Fruit fly (Drosophila melanogaster): ENCODE results near the gene CG31419.

The CG31419 gene

dm6 chr3R:17254029-17254428, 30.4 kb upstream of the CG31419 start, which contains the start of gene CG44259:
CG44259 (minus strand) TSS chr3R:17254129.
- TF ChIP-seq Sox102F (GFP tag; optimal IDR thresholded peaks at IDR 0.05) (no peak), vri (GFP tag; optimal IDR thresholded peaks at IDR 0.05) (no peak), CG1621 (tag; optimal IDR thresholded peaks at IDR 0.05) (no peak), Eip75B (GFP tag; optimal IDR thresholded peaks at IDR 0.05) (no peak), ss (GFP tag; optimal IDR thresholded peaks at IDR 0.05) (no peak), Ets21C (GFP tag; optimal IDR thresholded peaks at IDR 0.05) (no peak), Blimp-1 (GFP tag; optimal IDR thresholded peaks at IDR 0.05) (no peak), CG6808 (GFP tag; optimal IDR thresholded peaks at IDR 0.05) (no peak), achi (GFP tag; optimal IDR thresholded peaks at IDR 0.05) (no peak), Sox14 (GFP tag; optimal IDR thresholded peaks at IDR 0.05) (no peak), CG31627 (GFP tag; optimal IDR thresholded peaks at IDR 0.05) (no peak)

- TF ChIP-seq dac (GFP tag; optimal IDR thresholded peaks at IDR 0.05) (no peak), CG3919 (GFP tag; optimal IDR thresholded peaks at IDR 0.05) (no peak), net (GFP tag; optimal IDR thresholded peaks at IDR 0.05) (no peak), spab (GFP tag; optimal IDR thresholded peaks at IDR 0.05) (no peak), CG6163 (GFP tag; IDR thresholded peaks at IDR 0.05) (no peak), cyc (GFP tag; optimal IDR thresholded peaks at IDR 0.05) (no peak), CG1621 (tag; optimal IDR thresholded peaks at IDR 0.05) (no peak), CG8319 (GFP tag; optimal IDR thresholded peaks at IDR 0.05) (no peak), CG15336 (GFP tag; IDR thresholded peaks at IDR 0.05) (no peak), Lpt (GFP tag; optimal IDR thresholded peaks at IDR 0.05) (no peak), Gug (GFP tag; IDR thresholded peaks at IDR 0.05) (no peak), OdsH (GFP tag; optimal IDR thresholded peaks at IDR 0.05) (no peak), lz (GFP tag; optimal IDR thresholded peaks at IDR 0.05) (no peak), Hr38 (GFP tag; optimal IDR thresholded peaks at IDR 0.05) (no peak), ss (GFP tag; optimal IDR thresholded peaks at IDR 0.05) (no peak), Eip75B (GFP tag; optimal IDR thresholded peaks at IDR 0.05) (no peak), salr (GFP tag; optimal IDR thresholded peaks at IDR 0.05) (no peak), CG11902 (GFP tag; optimal IDR thresholded peaks at IDR 0.05) (no peak), Sox102F (GFP tag; optimal IDR thresholded peaks at IDR 0.05) (no peak)
Observed at dm6 chr3R:17264949-17265348, 19.5 kb upstream of the CG31419 start, which contains the start of the genes beat-IIb and CG44257. beat-IIb (minus strand) TSS chr3R:17265049. CG44257 (plus strand) TSS chr3R:17265278.

- no peak for TF ChIP-seq CG11294 (GFP tag; IDR thresholded peaks at IDR 0.05)
- no peak for TF ChIP-seq CG6808 (GFP tag; optimal IDR thresholded peaks at IDR 0.05)
- no peak for TF ChIP-seq Eip75B (GFP tag; optimal IDR thresholded peaks at IDR 0.05)
- no peak for TF ChIP-seq cyc (GFP tag; optimal IDR thresholded peaks at IDR 0.05)
- TF ChIP-seq CG10669 (GFP tag; optimal IDR thresholded peaks at IDR 0.05) = no peak
- no peak for TF ChIP-seq CG34406 (GFP tag; optimal IDR thresholded peaks at IDR 0.05)
- TF ChIP-seq CG3032 (tag; optimal IDR thresholded peaks at IDR 0.05) = no peak
- TF ChIP-seq CG3919 (GFP tag; optimal IDR thresholded peaks at IDR 0.05) = no peak
- no peak for TF ChIP-seq CG6276 (GFP tag; optimal IDR thresholded peaks at IDR 0.05)
- TF ChIP-seq CG8319 (GFP tag; optimal IDR thresholded peaks at IDR 0.05) = no peak
Observed at dm6 chr3R:17283495-17283894, 953 bp upstream of the CG31419 start, which contains the start of gene CG31418. CG31418 (plus strand) TSS chr3R:17283795.

dm6 chr3R:17289059-17289458, 4.6 kb downstream of the CG31419 start:
- no peak for TF ChIP-seq Met (GFP tag; optimal IDR thresholded peaks at IDR 0.05)
- TF ChIP-seq fd85E (GFP tag; optimal IDR thresholded peaks at IDR 0.05) = no peak
- TF ChIP-seq ss (GFP tag; optimal IDR thresholded peaks at IDR 0.05) = no peak
- TF ChIP-seq CG3919 (GFP tag; optimal IDR thresholded peaks at IDR 0.05) = no peak
- TF ChIP-seq acj6 (GFP tag; optimal IDR thresholded peaks at IDR 0.05) = no peak
- TF ChIP-seq achi (GFP tag; optimal IDR thresholded peaks at IDR 0.05) = no peak
- TF ChIP-seq Sox102F (GFP tag; optimal IDR thresholded peaks at IDR 0.05) = no peak
- TF ChIP-seq Sox15 (GFP tag; optimal IDR thresholded peaks at IDR 0.05) = no peak
- TF ChIP-seq fd59A (GFP tag; optimal IDR thresholded peaks at IDR 0.05) = no peak
- no peak for TF ChIP-seq CG34406 (GFP tag; optimal IDR thresholded peaks at IDR 0.05)
- no peak for TF ChIP-seq Eip93F (GFP tag; optimal IDR thresholded peaks at IDR 0.05)
- no peak for TF ChIP-seq Ets96B (tag; optimal IDR thresholded peaks at IDR 0.05)
- TF ChIP-seq CG1621 (tag; optimal IDR thresholded peaks at IDR 0.05) = no peak
- no peak for TF ChIP-seq CG7368 (GFP tag; optimal IDR thresholded peaks at IDR 0.05)
- no peak for TF ChIP-seq CG16779 (tag; optimal IDR thresholded peaks at IDR 0.05)
- no peak for TF ChIP-seq CG10631 (GFP tag; optimal IDR thresholded peaks at IDR 0.05)
- no peak for TF ChIP-seq CG8319 (GFP tag; optimal IDR thresholded peaks at IDR 0.05)
- no peak for TF ChIP-seq Hr39 (GFP tag; optimal IDR thresholded peaks at IDR 0.05)
- TF ChIP-seq Lpt (GFP tag; optimal IDR thresholded peaks at IDR 0.05) = no peak
- no peak for TF ChIP-seq lz (GFP tag; optimal IDR thresholded peaks at IDR 0.05)
